Fruit fly (Drosophila melanogaster): ENCODE data around the gene CaMKII.

CaMKII gene

DNA sequence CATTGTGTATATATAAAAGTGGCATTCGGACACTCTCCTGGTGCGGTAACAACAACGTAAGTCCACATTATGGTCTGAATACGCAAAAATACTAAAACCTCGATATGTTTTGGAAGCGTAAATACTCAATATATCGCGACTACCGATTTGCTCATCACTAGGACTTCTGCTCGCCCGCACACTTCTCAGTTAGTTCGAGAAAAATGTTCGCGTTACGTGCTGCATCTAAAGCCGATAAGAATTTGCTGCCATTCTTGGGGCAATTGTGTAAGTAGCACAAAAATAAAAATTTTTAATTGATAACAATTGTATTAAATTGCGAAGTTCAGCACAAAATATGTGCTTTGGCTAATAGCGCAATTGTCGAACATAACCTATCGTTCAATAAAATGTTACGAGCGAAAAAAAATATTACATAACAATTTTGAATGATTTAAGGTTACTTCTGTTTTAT lies 21.8 kb downstream of the CaMKII start, which contains the start of gene CG11076:
Gene CG11076 (minus strand): TSS at position 71 of the 454 bp plus-strand sequence.
- peak; percentile 78 for TF ChIP-seq CG17801 (GFP tag; optimal IDR thresholded peaks at IDR 0.05; ENCODE audit: partially characterized antibody)

DNA sequence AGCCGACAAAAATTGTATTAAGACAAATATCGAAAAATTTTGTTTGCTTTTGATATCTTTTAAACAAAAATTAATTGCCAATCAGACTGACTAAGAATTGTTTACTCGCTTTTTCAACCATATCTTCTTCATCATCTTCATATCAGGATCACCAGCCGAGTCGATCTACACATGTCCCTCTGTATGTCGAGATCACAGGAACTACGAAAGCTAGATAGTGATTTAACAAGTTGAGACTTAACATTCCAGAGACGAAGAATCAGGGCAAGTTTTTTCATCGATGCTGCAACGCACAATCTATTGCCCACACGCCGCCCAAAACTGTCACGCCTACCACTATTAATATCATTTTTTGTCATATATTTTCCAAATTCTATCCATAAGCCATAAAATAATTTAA lies 22.4 kb downstream of the CaMKII start, which contains the start of gene ATPsynbeta:
Gene ATPsynbeta (plus strand): TSS at position 348 of the 400 bp plus-strand sequence.
- no peak for TF ChIP-seq CG17801 (GFP tag; optimal IDR thresholded peaks at IDR 0.05; ENCODE audit: partially characterized antibody)

DNA sequence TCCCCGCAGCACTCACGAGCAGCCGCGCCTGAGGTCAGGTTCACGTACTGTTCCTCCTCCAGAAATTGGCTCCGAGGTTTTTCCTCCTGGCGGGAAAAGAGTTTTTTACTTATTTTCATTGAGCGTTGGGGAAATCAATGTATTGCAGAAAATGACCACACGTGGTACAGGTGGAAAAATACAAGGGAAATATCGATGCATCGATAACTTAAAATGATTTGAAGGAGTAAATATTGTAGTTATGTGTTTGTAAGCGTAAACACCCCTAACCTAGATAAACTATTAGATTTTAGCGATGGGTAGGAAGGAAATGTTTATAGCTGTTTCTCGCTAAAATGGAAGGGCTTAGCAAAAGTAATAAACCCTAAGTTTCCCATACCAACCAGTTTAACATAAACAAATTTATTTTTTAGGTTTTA lies 22.8 kb downstream of the CaMKII start:
- peak; percentile 38 for TF ChIP-seq CG17801 (GFP tag; optimal IDR thresholded peaks at IDR 0.05; ENCODE audit: partially characterized antibody)

DNA sequence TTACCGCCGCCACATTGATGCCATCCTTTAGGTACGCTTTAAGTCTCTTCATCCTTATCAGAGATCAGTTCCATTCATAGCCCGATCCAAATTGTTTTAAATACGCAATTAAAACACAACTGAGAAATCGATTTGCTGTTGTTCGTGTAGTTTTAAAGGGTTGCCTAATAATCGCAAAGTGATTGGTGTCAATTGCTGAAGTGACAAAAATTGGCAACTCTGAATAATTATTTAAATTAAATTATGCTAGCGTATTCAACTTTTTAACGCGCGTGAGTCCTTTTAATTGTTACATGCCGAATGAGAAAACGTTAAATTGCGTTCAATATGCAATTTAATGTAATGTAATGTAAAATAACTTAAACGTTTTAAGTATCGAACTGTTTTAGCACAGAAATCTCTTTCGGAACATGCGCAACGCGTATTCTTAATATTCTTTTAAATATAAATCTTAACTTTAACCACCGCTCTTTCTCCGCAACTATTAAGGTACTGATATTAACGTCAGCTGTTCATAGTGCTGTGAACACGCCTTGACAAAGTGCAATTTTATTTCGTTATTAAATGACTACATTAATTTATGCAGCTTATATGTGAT lies 24.2 kb downstream of the CaMKII start, which contains the start of gene Mpv17:
Gene Mpv17 (minus strand): TSS at position 164 of the 598 bp plus-strand sequence.
- peak; percentile 41 for TF ChIP-seq CG17801 (GFP tag; optimal IDR thresholded peaks at IDR 0.05; ENCODE audit: partially characterized antibody)

DNA sequence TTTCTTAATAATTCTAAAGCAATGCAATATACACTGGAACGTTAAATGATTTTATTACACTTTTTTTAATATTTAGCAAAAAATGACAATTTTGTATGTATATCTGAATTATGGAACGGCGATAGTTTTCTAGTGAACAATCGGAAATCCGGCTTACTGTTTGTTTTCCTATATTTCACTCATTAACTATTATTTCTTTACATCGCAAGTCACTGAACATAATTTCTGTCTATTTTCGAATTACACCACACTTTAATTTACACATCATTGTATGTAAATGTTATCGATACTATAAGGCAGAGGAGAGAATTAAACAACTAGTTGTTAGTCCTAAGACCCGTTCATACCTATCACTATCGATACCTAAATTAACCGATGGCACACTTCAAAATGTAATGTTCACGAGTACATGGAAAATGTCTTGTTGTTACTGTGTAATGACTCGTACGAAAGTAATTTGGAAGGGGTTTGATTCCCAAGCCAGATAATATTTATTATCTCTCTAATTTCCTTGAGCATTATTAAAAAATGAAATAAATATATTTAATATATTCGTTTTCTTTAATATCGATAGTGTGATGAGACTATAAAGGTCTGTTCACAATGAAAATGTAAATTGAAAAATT lies 26.6 kb downstream of the CaMKII start, which contains the start of gene PlexA:
Gene PlexA (minus strand): TSS at position 296 of the 626 bp plus-strand sequence.
- TF ChIP-seq CG17801 (GFP tag; optimal IDR thresholded peaks at IDR 0.05; ENCODE audit: partially characterized antibody) = peak; percentile 61

DNA sequence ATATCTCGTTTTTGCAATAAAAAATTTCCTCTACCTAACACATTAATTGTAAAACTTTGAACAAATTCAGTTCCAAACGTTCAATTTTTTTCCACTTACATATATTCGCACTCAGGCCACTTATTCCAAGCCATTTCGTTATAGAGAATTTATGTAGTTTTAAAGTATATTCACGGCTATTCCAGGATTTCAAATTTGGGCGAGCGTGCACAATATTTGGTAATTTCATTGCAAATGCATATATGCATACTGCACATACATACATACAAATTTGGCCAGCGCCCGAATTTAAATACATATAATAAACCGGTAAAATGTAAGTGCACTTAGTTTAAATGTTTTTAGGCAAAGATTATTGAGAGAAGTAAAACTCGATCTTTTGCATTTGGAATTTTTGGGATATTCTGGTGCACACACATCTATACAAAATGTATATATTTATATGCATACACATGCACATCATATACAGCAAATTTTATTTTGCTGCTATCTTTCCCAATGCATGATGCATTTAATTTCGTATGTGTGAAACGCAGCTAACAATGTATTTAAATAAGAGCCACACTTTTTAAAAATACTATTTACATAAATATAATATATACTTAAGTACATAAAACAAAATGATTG lies 27.3 kb downstream of the CaMKII start:
- no peak for TF ChIP-seq CG17801 (GFP tag; optimal IDR thresholded peaks at IDR 0.05; ENCODE audit: partially characterized antibody)

DNA sequence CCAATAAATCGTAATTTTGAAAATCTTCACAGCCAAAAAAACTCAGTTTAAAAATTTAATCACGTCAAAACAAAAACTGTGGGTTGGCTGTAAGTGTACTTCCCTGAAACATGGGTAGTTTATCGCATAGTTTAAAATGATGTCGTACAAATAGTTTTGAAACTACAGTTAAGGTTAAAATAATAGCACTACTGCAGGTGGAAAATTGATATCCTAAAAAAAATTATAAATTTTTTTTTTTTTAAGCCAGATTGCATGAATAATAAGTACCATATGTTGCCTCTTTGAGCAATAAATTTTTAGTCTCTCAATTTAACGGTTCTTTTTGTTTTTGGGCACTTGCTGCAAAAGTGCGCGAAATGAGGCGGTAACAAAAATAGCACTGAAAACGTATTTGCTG lies 28.4 kb downstream of the CaMKII start:
- TF ChIP-seq CG17801 (GFP tag; optimal IDR thresholded peaks at IDR 0.05; ENCODE audit: partially characterized antibody) = no peak

DNA sequence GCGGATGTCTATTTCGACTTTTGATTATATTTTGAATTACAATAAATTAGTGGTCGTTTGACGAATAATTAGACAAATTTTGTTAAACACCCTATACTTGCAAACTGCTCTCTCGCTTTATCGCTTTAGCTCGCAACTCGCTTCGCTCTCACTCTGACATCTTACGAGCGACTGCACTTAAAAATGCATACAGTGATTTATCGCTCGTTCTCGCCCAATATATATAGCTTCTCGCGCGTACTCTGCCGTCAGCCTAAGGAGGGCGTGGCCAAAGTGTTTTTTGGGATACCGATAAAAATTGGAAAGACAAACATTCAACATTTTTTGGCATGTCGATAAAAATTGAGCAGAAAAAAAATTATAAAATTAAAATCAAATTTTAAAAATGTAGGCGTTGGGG lies 45.1 kb downstream of the CaMKII start:
- no peak for TF ChIP-seq CG17801 (GFP tag; optimal IDR thresholded peaks at IDR 0.05; ENCODE audit: partially characterized antibody)

DNA sequence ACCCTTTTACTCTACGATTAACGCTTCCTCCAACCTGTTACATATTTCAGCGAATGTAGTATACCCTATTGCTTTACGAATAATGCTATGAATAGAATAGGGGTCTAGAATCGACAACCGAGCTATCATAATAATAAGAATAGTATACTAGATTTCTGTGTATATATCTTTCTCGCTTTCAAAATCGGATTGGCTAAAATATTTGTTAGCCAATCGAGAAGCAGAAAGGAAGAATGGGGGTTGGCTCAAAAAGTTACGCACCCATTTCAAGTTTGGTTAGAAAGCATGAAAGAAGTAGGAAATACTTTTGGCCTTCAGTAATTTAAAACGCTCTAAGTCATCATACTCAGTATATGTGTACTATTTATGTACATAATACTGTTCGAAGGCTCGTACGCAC lies 57.5 kb downstream of the CaMKII start:
- TF ChIP-seq CG17801 (GFP tag; optimal IDR thresholded peaks at IDR 0.05; ENCODE audit: partially characterized antibody) = no peak

DNA sequence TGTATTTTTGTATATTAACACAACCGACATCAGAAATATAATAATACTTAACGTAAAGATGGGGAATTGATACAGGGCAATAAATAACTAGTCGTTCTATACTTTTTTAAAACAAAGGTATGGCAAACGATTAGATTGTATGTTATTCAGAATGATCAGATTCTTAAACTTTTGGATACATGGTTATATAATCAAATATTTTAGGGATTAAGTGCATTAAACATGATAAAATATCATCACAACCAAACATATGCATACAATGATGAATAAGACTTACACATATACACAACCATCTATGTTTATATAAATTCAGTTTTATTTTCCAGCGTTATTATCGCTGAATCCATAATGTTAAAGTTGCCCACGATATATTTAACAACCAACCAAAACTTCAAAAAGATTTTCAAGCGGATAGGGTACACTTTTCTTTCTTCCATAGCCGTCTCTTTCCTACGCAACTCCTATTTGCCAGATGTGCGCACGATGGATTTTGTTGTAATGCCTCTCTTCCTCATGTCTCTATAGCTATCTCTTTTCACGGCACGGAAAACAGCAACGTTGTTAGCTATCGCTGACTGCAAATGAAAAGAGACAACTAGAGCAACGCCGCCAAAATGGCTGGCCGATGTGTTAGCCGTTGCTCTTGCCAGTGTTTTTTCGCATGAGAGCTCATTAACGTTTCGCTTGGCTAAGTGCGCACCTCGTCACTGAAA lies 64.3 kb downstream of the CaMKII start, which contains the start of gene toy:
Gene toy (plus strand): TSS at position 668 of the 713 bp plus-strand sequence.
- TF ChIP-seq CG17801 (GFP tag; optimal IDR thresholded peaks at IDR 0.05; ENCODE audit: partially characterized antibody) = no peak

DNA sequence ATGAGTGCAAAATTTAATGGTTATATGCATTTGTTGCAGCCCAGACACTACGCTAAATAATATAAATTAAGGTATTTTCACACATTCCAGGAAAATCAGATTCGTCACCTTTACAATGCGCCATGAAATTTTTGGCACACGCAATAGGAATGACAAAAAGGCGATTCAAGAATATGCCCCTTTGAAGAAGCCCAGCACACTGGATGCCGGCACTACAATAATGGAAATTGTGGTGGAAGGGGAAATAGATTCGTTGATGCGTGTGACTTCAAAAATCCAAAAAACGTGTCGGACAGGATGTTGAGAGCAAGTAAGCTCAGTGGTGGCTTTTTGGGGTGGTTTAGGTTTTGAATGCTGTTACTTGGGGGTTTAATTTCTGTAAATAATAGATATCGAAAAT lies 65.1 kb downstream of the CaMKII start:
- TF ChIP-seq CG17801 (GFP tag; optimal IDR thresholded peaks at IDR 0.05; ENCODE audit: partially characterized antibody) = no peak
